In genomic region chr2L:11210970-11211967, dm6 we compare ENCODE assay signal across 4 fruit fly cellular contexts.
TF ChIP-seq lines count a peak whose summit lies in the region.

No protein-coding gene starts in this region.

- no peak for TF ChIP-seq CTCF in whole organism, embryonic (GFP tag; optimal IDR thresholded peaks at IDR 0.05; lab: Kevin White, UChicago)

TF ChIP-seq in whole organism, adult, 20 proteins besides CTCF, POLR2A, EP300 and RAD21:
- TF ChIP-seq CG33017 (tag; optimal IDR thresholded peaks at IDR 0.05; lab: Kevin White, UChicago) = no peak
- peak; percentile 69 for TF ChIP-seq tj (GFP tag; optimal IDR thresholded peaks at IDR 0.05; lab: Kevin White, UChicago)

TF ChIP-seq in whole organism, embryonic, 481 proteins besides CTCF, POLR2A, EP300 and RAD21 (continues in another document):
- TF ChIP-seq dimm (GFP tag; IDR thresholded peaks at IDR 0.05; lab: Robert Waterston, UW) (no peak), CG6654 (GFP tag; optimal IDR thresholded peaks at IDR 0.05; lab: Kevin White, UChicago) (no peak), insv (GFP tag; optimal IDR thresholded peaks at IDR 0.05; lab: Kevin White, UChicago) (peak in 1 of 2 experiments; percentile 46), slbo (GFP tag; IDR thresholded peaks at IDR 0.05; lab: Robert Waterston, UW) (no peak), bsh (GFP tag; optimal IDR thresholded peaks at IDR 0.05; lab: Kevin White, UChicago) (peak in 1 of 2 experiments; percentile 18), CG6272 (GFP tag; IDR thresholded peaks at IDR 0.05; lab: Robert Waterston, UW) (no peak), slp2 (GFP tag; optimal IDR thresholded peaks at IDR 0.05; lab: Kevin White, UChicago) (no peak), zen2 (GFP tag; IDR thresholded peaks at IDR 0.05; lab: Robert Waterston, UW; ENCODE audit: partially characterized antibody) (no peak), trh (GFP tag; optimal IDR thresholded peaks at IDR 0.05; lab: Kevin White, UChicago) (no peak), CG14050 (GFP tag; IDR thresholded peaks at IDR 0.05; lab: Robert Waterston, UW) (no peak), cato (GFP tag; optimal IDR thresholded peaks at IDR 0.05; lab: Kevin White, UChicago; ENCODE audit: borderline replicate concordance) (no peak), Tbp (GFP tag; optimal IDR thresholded peaks at IDR 0.05; lab: Kevin White, UChicago) (no peak), sqz (GFP tag; optimal IDR thresholded peaks at IDR 0.05; lab: Kevin White, UChicago) (no peak), tap (tag; optimal IDR thresholded peaks at IDR 0.05; lab: Kevin White, UChicago) (no peak), CG4328 (GFP tag; optimal IDR thresholded peaks at IDR 0.05; lab: Kevin White, UChicago) (no peak), HLHmδ (GFP tag; optimal IDR thresholded peaks at IDR 0.05; lab: Kevin White, UChicago) (no peak), CG6254 (GFP tag; optimal IDR thresholded peaks at IDR 0.05; lab: Kevin White, UChicago) (no peak), CG2678 (tag; optimal IDR thresholded peaks at IDR 0.05; lab: Kevin White, UChicago) (no peak), CG10274 (GFP tag; optimal IDR thresholded peaks at IDR 0.05; lab: Kevin White, UChicago) (no peak), stwl (tag; optimal IDR thresholded peaks at IDR 0.05; lab: Kevin White, UChicago) (peak; percentile 92), CG18476 (GFP tag; optimal IDR thresholded peaks at IDR 0.05; lab: Kevin White, UChicago) (no peak), CG32772 (GFP tag; IDR thresholded peaks at IDR 0.05; lab: Robert Waterston, UW) (no peak), CG7928 (GFP tag; optimal IDR thresholded peaks at IDR 0.05; lab: Kevin White, UChicago) (no peak), CG15479 (GFP tag; optimal IDR thresholded peaks at IDR 0.05; lab: Kevin White, UChicago) (peak; percentile 70), Nf-YA (GFP tag; IDR thresholded peaks at IDR 0.05; lab: Robert Waterston, UW) (no peak), btn (GFP tag; optimal IDR thresholded peaks at IDR 0.05; lab: Kevin White, UChicago) (no peak), CG12236 (GFP tag; optimal IDR thresholded peaks at IDR 0.05; lab: Kevin White, UChicago) (no peak), dm (GFP tag; optimal IDR thresholded peaks at IDR 0.05; lab: Kevin White, UChicago) (no peak), Elba2 (GFP tag; optimal IDR thresholded peaks at IDR 0.05; lab: Kevin White, UChicago) (peak; percentile 96), nom (GFP tag; optimal IDR thresholded peaks at IDR 0.05; lab: Kevin White, UChicago) (peak; percentile 11), dan (GFP tag; IDR thresholded peaks at IDR 0.05; lab: Robert Waterston, UW) (no peak)

TF ChIP-seq in whole organism, prepupa, 60 proteins besides CTCF, POLR2A, EP300 and RAD21:
- TF ChIP-seq CG15336 (GFP tag; IDR thresholded peaks at IDR 0.05; lab: Robert Waterston, UW) (peak; percentile 32), spab (GFP tag; optimal IDR thresholded peaks at IDR 0.05; lab: Kevin White, UChicago) (no peak), pdm3 (GFP tag; optimal IDR thresholded peaks at IDR 0.05; lab: Kevin White, UChicago) (no peak), Eip93F (GFP tag; optimal IDR thresholded peaks at IDR 0.05; lab: Kevin White, UChicago) (no peak), Gug (GFP tag; IDR thresholded peaks at IDR 0.05; lab: Robert Waterston, UW) (0 out of 2 replicates have a peak, but pooled peaks have one; percentile 19), eg (GFP tag; IDR thresholded peaks at IDR 0.05; lab: Robert Waterston, UW) (peak; percentile 64), CG11294 (GFP tag; IDR thresholded peaks at IDR 0.05; lab: Robert Waterston, UW) (peak; percentile 25; the same call in 1 of the 2 replicates), topi (GFP tag; optimal IDR thresholded peaks at IDR 0.05; lab: Kevin White, UChicago) (no peak), CG6792 (GFP tag; optimal IDR thresholded peaks at IDR 0.05; lab: Kevin White, UChicago) (no peak), dsx (GFP tag; optimal IDR thresholded peaks at IDR 0.05; lab: Kevin White, UChicago; ENCODE audit: poor library complexity, severe bottlenecking) (no peak), Sox102F (GFP tag; optimal IDR thresholded peaks at IDR 0.05; lab: Kevin White, UChicago) (no peak), CG31627 (GFP tag; optimal IDR thresholded peaks at IDR 0.05; lab: Kevin White, UChicago) (no peak), dac (GFP tag; optimal IDR thresholded peaks at IDR 0.05; lab: Kevin White, UChicago) (peak; percentile 5), CG9139 (GFP tag; optimal IDR thresholded peaks at IDR 0.05; lab: Kevin White, UChicago) (no peak), ss (GFP tag; optimal IDR thresholded peaks at IDR 0.05; lab: Kevin White, UChicago) (peak; percentile 25 to 37), esn (GFP tag; optimal IDR thresholded peaks at IDR 0.05; lab: Kevin White, UChicago) (no peak), CG6276 (GFP tag; optimal IDR thresholded peaks at IDR 0.05; lab: Kevin White, UChicago) (peak; percentile 31), CG3032 (tag; optimal IDR thresholded peaks at IDR 0.05; lab: Kevin White, UChicago) (no peak), net (GFP tag; optimal IDR thresholded peaks at IDR 0.05; lab: Kevin White, UChicago) (no peak), CG8119 (GFP tag; IDR thresholded peaks at IDR 0.05; lab: Robert Waterston, UW) (peak; percentile 31; the same call in 1 of the 3 replicates), CG6163 (GFP tag; IDR thresholded peaks at IDR 0.05; lab: Robert Waterston, UW) (peak; percentile 31; the same call in 2 of the 3 replicates), Eip78C (GFP tag; lab: Kevin White, UChicago) (peak; percentile 35), Met (GFP tag; optimal IDR thresholded peaks at IDR 0.05; lab: Kevin White, UChicago) (no peak), lz (GFP tag; optimal IDR thresholded peaks at IDR 0.05; lab: Kevin White, UChicago) (no peak), Hr38 (GFP tag; optimal IDR thresholded peaks at IDR 0.05; lab: Kevin White, UChicago) (no peak), CG1621 (tag; optimal IDR thresholded peaks at IDR 0.05; lab: Kevin White, UChicago) (no peak), CG32006 (GFP tag; optimal IDR thresholded peaks at IDR 0.05; lab: Kevin White, UChicago) (peak; percentile 32)

TF ChIP-seq in whole organism, pupa, 21 proteins besides CTCF, POLR2A, EP300 and RAD21:
- TF ChIP-seq Snoo (tag; optimal IDR thresholded peaks at IDR 0.05; lab: Kevin White, UChicago) = no peak
- no peak for TF ChIP-seq CG9948 (tag; optimal IDR thresholded peaks at IDR 0.05; lab: Kevin White, UChicago)
- peak; percentile 27 for TF ChIP-seq CG14655 (GFP tag; optimal IDR thresholded peaks at IDR 0.05; lab: Kevin White, UChicago)
- TF ChIP-seq CG8159 (tag; optimal IDR thresholded peaks at IDR 0.05; lab: Kevin White, UChicago) = no peak
- no peak for TF ChIP-seq CG17806 (tag; optimal IDR thresholded peaks at IDR 0.05; lab: Kevin White, UChicago)
- peak; percentile 15; the same call in 1 of the 2 replicates for TF ChIP-seq CG12605 (GFP tag; IDR thresholded peaks at IDR 0.05; lab: Robert Waterston, UW)
- no peak for TF ChIP-seq CG34367 (tag; optimal IDR thresholded peaks at IDR 0.05; lab: Kevin White, UChicago)
- no peak for TF ChIP-seq Pif1A (GFP tag; optimal IDR thresholded peaks at IDR 0.05; lab: Kevin White, UChicago)
- TF ChIP-seq CG10348 (GFP tag; IDR thresholded peaks at IDR 0.05; lab: Robert Waterston, UW) = no peak
- TF ChIP-seq fd96Ca (GFP tag; IDR thresholded peaks at IDR 0.05; lab: Robert Waterston, UW) = peak; percentile 72
- TF ChIP-seq CG32121 (GFP tag; IDR thresholded peaks at IDR 0.05; lab: Robert Waterston, UW) = peak; percentile 45
- peak; percentile 6; the same call in 1 of the 2 replicates for TF ChIP-seq Ets98B (GFP tag; IDR thresholded peaks at IDR 0.05; lab: Robert Waterston, UW)
- TF ChIP-seq rn (GFP tag; IDR thresholded peaks at IDR 0.05; lab: Robert Waterston, UW) = peak; percentile 44; the same call in 1 of the 2 replicates
- no peak for TF ChIP-seq gl (tag; optimal IDR thresholded peaks at IDR 0.05; lab: Kevin White, UChicago)
- no peak for TF ChIP-seq Pif1B (GFP tag; optimal IDR thresholded peaks at IDR 0.05; lab: Kevin White, UChicago)
- TF ChIP-seq CG4496 (GFP tag; IDR thresholded peaks at IDR 0.05; lab: Robert Waterston, UW) = peak; percentile 62; the same call in 2 of the 3 replicates
- TF ChIP-seq CG13204 (GFP tag; optimal IDR thresholded peaks at IDR 0.05; lab: Kevin White, UChicago) = peak; percentile 22
- no peak for TF ChIP-seq D1 (tag; optimal IDR thresholded peaks at IDR 0.05; lab: Kevin White, UChicago)
- TF ChIP-seq CG15710 (tag; optimal IDR thresholded peaks at IDR 0.05; lab: Kevin White, UChicago) = no peak
- no peak for TF ChIP-seq EcR (GFP tag; optimal IDR thresholded peaks at IDR 0.05; lab: Kevin White, UChicago)
- no peak for TF ChIP-seq CG8301 (tag; optimal IDR thresholded peaks at IDR 0.05; lab: Kevin White, UChicago)
